Worm (Caenorhabditis elegans) whole organism, L4 larva: Measurements from ENCODE around the gene tag-196.

Experiments used
- duxl-1 ChIP-seq: sonication (generic microtip); optimal IDR thresholded peaks from 2 replicates; lab custom pipeline; 2016; ENCODE audit warnings: mild to moderate bottlenecking, missing genetic modification characterization, moderate library complexity, missing compliant biosample characterization; ENCODE audit not compliant: poor library complexity
- hlh-30 ChIP-seq: sonication (generic microtip); optimal IDR thresholded peaks from 2 replicates; lab custom pipeline; 2017; ENCODE audit warnings: antibody characterized with exemption, mild to moderate bottlenecking, missing genetic modification characterization, missing compliant biosample characterization; ENCODE audit not compliant: insufficient read depth
- nhr-28 ChIP-seq: fragments of 150-350 bp; optimal IDR thresholded peaks from 2 replicates; lab custom pipeline; 2014; ENCODE audit warnings: missing biosample characterization, missing genetic modification characterization
- nhr-76 ChIP-seq: fragments of 150-350 bp; optimal IDR thresholded peaks from 2 replicates; lab custom pipeline; 2014; ENCODE audit warnings: missing biosample characterization, missing genetic modification characterization
- pha-4 ChIP-seq, 2 experiments: fragments of 150-350 bp in 1 of 2; fragments of 200-800 bp in 1 of 2; sonication (Bioruptor generic) in 1 of 2; IDR thresholded peaks in 1 of 2; optimal IDR thresholded peaks in 1 of 2; 2 replicates each; pipeline versions ENCODE4 v1.3.6 to Lab custom; 2014 to 2022; ENCODE audit warnings: missing genetic modification characterization in 2 of 2, missing genetic modification reagents in 2 of 2, missing biosample characterization in 1 of 2, missing compliant biosample characterization in 1 of 2

DNA sequence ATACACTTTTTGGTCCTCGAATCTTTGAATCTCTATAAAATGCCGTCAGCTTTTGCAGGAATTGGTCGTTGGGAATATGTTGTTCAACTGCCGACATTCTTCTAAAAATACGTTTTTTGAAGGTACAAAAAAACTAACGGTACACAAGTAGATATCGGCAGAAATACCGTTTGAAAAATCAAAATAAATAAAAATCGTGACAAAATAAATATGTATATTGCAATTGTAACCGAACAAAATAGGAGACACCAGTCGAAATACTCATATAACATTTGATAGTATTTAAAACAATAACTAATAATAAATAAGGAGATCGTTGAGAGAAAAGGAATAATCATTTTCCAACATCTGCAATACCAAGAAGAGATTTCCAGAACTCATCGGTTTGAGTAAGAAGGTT, 29.6 kb upstream of the tag-196 start, which contains the start of gene F25G6.8:
- TF ChIP-seq duxl-1 (tag; lab: Kevin White, UChicago) (no peak), nhr-28 (no peak), nhr-76 (no peak), pha-4 (GFP tag; IDR thresholded peaks at IDR 0.05; lab: Robert Waterston, UW) (no peak), pha-4 (tag; optimal IDR thresholded peaks at IDR 0.05; lab: Kevin White, UChicago) (no peak), hlh-30 (no peak)
